Fruit fly (Drosophila melanogaster) S2 (cell line): ENCODE data around the gene CG32040.

ENCODE experiments used
- CG8478 ChIP-seq: fragments of >200 bp; optimal IDR thresholded peaks from 2 replicates; lab custom pipeline; 2018
- CTCF ChIP-seq, 2 experiments: fragments of >200 bp; optimal IDR thresholded peaks; 2 replicates each; lab custom pipeline; 2018

CG32040 gene

DNA sequence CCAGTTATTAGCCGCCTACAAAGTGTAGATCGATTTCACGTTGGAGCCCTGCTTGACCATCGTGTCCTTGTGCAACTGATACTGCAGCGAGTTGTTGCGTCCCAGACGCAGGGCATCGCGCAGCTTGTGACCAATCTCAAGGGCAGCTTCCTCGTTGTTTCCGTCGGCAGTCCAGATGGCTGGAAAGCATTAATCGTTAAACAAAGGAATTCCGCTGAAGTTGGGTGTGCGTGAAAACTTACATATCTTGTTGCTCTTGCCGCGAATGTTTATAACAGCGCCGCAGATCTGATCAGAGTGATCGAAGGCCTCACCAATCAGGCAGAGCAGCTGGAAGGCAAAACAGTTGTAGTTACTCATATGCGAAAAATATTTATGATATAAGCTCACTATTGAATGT lies 46.0 kb downstream of the CG32040 start:
- TF ChIP-seq CTCF (optimal IDR thresholded peaks at IDR 0.05; lab: Kevin White, UChicago): no peak
- TF ChIP-seq CG8478 (lab: Kevin White, UChicago): no peak

- no peak for TF ChIP-seq CTCF (optimal IDR thresholded peaks at IDR 0.05; lab: Kevin White, UChicago)
- no peak for TF ChIP-seq CG8478 (lab: Kevin White, UChicago)
Measured at dm6 chr3L:9400697-9401353, 47.0 kb downstream of the CG32040 start.

dm6 chr3L:9401354-9402156 lies 47.7 kb downstream of the CG32040 start:
- TF ChIP-seq CG8478 (lab: Kevin White, UChicago) (no peak), CTCF (optimal IDR thresholded peaks at IDR 0.05; lab: Kevin White, UChicago) (peak in 1 of 2 experiments; percentile 36)

DNA sequence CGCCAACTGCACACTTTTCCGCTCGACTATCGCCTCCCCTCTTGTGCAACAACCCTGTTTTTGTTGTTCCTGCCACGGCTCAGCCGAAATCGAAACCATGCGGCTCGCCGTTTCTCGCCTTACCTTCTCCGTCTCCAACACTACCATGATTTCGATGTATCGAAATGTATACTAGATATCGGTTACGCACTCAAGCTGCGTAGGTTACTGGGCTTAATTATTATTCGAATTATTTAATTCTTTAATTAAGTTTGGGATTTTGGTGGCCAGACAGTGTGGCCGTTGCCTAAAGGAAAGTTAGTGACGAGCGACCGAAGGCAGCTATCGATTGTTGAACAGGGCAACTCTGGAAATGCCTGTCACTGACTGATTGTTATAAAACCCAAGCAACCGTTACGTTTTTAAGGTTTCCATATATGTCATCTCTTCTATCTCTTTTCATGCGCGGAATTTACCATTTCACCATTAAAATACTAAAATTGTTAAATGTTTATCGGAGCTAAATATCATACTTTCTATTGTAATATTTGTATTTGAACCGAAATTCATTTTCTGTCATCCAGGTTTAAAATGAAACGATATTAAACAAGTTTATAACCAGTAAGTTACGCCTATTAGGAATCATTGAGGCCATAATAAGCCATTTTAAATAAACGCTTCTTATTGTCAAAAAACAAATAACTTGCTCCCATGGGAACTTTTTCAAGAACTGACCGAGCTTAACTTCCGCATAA lies 48.5 kb downstream of the CG32040 start, which contains the start of gene eIF4E1:
TSS of gene eIF4E1 (minus strand) at position 304 of the 734 bp plus-strand sequence.
- no peak for TF ChIP-seq CG8478 (lab: Kevin White, UChicago)
- TF ChIP-seq CTCF (optimal IDR thresholded peaks at IDR 0.05; lab: Kevin White, UChicago): peak in 1 of 2 experiments; percentile 12

dm6 chr3L:9404497-9404896 lies 50.7 kb downstream of the CG32040 start, which contains the start of gene Cpr67B:
Cpr67B (plus strand) TSS chr3L:9404797.
- TF ChIP-seq CG8478 (lab: Kevin White, UChicago) (no peak), CTCF (optimal IDR thresholded peaks at IDR 0.05; lab: Kevin White, UChicago) (no peak)
